Fruit fly (Drosophila melanogaster) whole organism: Measurements from ENCODE around the gene GAA1.

Experiments used
- CG8478 ChIP-seq: fragments of >200 bp; optimal IDR thresholded peaks from 2 replicates; lab custom pipeline; 2018; ENCODE audit warnings: inconsistent platforms
- Dll ChIP-seq: fragments of >200 bp; optimal IDR thresholded peaks from 2 replicates; lab custom pipeline; 2017
- EcR ChIP-seq, 2 experiments: fragments of >200 bp; optimal IDR thresholded peaks; 2 replicates each; lab custom pipeline; 2017; ENCODE audit warnings: missing biosample characterization in 2 of 2, missing genetic modification characterization in 2 of 2, missing genetic modification reagents in 2 of 2
- pan ChIP-seq: fragments of >200 bp; optimal IDR thresholded peaks from 2 replicates; lab custom pipeline; 2017
- psq ChIP-seq: fragments of >200 bp; optimal IDR thresholded peaks from 2 replicates; lab custom pipeline; 2017
- usp ChIP-seq: fragments of >200 bp; optimal IDR thresholded peaks from 2 replicates; lab custom pipeline; 2017; ENCODE audit warnings: missing biosample characterization, missing genetic modification characterization, mixed read lengths

GAA1 gene

dm6 chrX:5894529-5895487 lies 21.7 kb upstream of the GAA1 start:
- no peak for TF ChIP-seq psq
- no peak for TF ChIP-seq pan (lab: Kevin White, UChicago)
- TF ChIP-seq Dll (lab: Kevin White, UChicago), result no peak
- no peak for TF ChIP-seq usp (GFP tag; lab: Kevin White, UChicago)
- no peak for TF ChIP-seq CG8478 (lab: Kevin White, UChicago)
- TF ChIP-seq EcR (GFP tag; optimal IDR thresholded peaks at IDR 0.05; lab: Kevin White, UChicago), result no peak

DNA sequence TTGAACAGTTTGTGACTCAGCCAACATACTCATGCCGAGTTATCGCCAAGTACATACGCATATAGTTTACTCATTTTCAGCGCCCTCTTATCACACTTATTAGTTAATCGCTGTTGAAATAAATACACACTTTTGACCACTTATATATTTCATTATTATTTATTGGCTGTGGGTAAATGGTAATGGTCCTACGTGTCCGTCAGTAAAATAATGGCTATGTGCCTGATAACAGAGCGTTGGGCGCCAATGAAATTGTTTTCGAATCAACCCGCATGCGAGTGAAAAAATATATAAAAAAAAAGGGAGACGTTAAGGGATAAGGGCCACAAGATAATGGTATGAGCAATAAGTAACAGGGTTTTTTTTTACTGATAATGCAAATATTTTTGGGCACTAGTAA lies 20.0 kb upstream of the GAA1 start:
- TF ChIP-seq CG8478 (lab: Kevin White, UChicago) (no peak), usp (GFP tag; lab: Kevin White, UChicago) (no peak), psq (no peak), EcR (GFP tag; optimal IDR thresholded peaks at IDR 0.05; lab: Kevin White, UChicago) (no peak), pan (lab: Kevin White, UChicago) (no peak), Dll (lab: Kevin White, UChicago) (no peak)

- TF ChIP-seq psq (no peak), Dll (lab: Kevin White, UChicago) (no peak), pan (lab: Kevin White, UChicago) (no peak)
Measured at dm6 chrX:5892512-5892911, 19.4 kb upstream of the GAA1 start.

DNA sequence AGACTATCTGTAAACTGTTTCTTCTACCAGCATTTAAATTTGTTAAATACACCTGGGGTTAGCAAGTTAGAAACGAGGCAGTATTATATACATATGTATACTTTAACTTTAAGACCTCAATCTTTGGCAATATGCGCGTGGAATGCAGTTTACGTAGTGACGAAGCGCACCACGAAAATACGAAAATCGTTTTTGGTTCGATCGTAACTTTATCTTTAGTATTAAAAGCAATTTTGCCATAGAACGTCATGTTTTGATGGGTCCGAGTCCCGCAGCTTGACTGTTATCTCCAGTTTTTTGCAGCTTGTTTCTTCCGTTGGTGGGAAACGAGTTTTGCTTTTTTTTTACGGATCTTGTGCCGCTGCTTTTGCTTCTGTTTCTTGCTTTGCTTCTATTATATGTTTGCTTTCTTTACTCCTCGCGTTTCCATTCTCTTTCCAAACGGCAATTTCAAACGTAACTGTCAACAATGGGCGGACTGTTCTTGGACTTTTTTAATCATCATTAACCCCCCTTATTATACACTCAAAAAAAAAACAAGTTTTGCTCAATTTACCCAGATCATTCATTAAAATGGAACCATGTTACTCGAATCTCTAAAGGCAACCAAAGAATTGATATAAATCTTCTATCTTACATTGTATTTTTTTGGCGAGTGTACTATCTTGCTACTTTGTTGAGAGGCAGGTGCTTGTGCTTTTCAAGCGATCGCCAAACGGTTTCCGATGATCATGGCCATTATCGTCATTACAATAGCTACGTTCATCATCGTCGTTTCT lies 18.7 kb upstream of the GAA1 start:
- TF ChIP-seq psq (no peak), CG8478 (lab: Kevin White, UChicago) (no peak), Dll (lab: Kevin White, UChicago) (no peak), pan (lab: Kevin White, UChicago) (no peak), usp (GFP tag; lab: Kevin White, UChicago) (no peak), EcR (GFP tag; optimal IDR thresholded peaks at IDR 0.05; lab: Kevin White, UChicago) (no peak)

DNA sequence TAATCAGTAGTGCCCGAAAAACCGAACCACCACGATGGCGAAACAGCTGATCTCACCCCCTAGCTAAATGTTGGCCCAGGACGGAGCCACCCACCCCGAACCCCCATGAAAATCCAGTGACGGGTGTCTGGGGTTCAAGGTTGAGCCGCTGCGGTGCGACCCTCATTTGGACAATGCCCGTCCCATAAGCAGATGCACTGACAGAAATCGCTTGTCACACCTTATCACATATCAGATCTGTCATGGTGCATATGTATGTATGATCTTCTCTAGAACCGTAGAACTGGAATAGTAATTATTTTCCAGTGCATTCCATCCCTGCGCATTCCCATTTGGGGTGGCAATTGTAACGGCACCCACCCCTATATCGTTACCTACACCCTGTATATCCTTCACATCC lies 15.8 kb upstream of the GAA1 start:
- TF ChIP-seq EcR (GFP tag; optimal IDR thresholded peaks at IDR 0.05; lab: Kevin White, UChicago) (no peak), CG8478 (lab: Kevin White, UChicago) (no peak), usp (GFP tag; lab: Kevin White, UChicago) (no peak), psq (no peak), pan (lab: Kevin White, UChicago) (no peak), Dll (lab: Kevin White, UChicago) (no peak)

DNA sequence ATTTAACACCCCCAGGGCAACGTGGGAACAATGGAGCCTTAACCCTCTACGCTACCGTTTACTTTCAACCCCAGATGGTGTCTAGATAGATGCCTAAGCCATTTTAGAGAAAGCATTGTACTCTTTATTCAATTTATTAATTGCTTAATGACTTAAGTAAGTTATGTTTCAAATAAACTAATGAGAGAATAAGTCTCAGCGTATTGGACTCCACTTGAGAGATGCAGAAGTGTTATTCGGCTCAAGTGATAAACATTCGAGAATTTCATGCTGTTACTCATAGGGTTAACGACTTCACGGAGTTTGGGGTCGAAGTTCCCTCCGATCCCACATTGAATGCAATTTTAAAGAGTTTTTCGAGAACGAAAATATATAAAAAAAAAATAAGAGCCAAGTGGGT lies 15.1 kb upstream of the GAA1 start:
- no peak for TF ChIP-seq CG8478 (lab: Kevin White, UChicago)
- no peak for TF ChIP-seq pan (lab: Kevin White, UChicago)
- TF ChIP-seq Dll (lab: Kevin White, UChicago), result no peak
- no peak for TF ChIP-seq usp (GFP tag; lab: Kevin White, UChicago)
- TF ChIP-seq psq, result no peak
- TF ChIP-seq EcR (GFP tag; optimal IDR thresholded peaks at IDR 0.05; lab: Kevin White, UChicago), result no peak

DNA sequence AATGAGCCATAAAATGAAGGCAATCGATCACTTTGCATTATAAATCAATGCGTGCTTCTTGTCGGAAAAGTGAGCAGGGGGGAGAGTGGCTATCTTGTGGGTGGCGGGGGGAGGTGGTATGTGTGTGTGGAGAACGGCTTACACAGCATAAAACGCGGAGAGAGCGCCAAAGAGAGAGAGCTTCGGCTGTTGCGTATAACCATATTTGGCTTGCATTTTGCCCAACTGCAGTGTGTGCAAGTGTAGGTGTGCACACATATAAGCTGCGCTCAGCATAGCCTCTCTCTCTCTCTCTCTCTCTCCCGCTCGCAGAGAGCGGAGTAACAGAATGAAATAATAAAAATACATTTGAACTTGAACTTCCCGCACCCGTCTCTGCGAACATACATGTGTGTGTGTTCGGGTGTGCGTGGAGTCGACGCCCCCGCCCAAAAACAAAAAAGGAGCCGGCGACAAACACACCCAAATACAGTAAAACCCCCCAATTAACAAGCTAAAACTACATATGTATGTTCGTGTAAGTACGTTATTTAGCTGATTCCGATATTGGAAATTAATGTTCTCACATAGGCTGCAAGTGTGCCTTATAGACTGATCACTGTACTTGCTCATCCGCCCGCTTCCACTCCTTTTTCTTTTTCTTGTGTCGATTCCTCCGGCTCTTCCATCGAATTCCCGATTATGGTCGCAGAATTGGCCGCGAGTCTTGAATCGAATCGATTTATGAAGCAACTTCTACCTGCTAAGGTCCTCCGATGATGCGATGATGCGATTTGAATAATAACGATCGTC lies 13.8 kb upstream of the GAA1 start:
- no peak for TF ChIP-seq usp (GFP tag; lab: Kevin White, UChicago)
- TF ChIP-seq EcR (GFP tag; optimal IDR thresholded peaks at IDR 0.05; lab: Kevin White, UChicago), result peak; percentile 51 to 83

DNA sequence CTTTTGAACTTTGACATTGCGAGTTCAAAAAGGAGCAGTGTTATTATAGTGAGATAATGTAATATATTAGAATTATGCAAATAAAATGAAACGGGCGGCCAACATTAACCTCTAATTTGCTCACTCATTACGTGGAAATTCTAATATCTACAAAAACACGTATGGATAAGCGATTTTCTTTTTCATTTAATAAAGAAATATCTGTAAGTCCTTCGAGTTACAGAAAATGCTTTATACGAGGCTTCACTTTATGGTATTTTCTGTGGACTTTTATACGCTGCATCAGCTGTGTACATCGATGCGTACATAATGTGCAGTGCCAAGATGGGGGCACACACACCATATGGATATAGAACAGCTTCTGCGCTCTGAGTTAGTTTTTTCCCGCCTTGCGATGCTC lies 12.8 kb upstream of the GAA1 start:
- TF ChIP-seq Dll (lab: Kevin White, UChicago) (no peak), CG8478 (lab: Kevin White, UChicago) (no peak), psq (no peak), usp (GFP tag; lab: Kevin White, UChicago) (no peak), pan (lab: Kevin White, UChicago) (no peak), EcR (GFP tag; optimal IDR thresholded peaks at IDR 0.05; lab: Kevin White, UChicago) (no peak)

dm6 chrX:5885521-5885920 lies 12.4 kb upstream of the GAA1 start:
- no peak for TF ChIP-seq CG8478 (lab: Kevin White, UChicago)
- TF ChIP-seq psq, result no peak
- TF ChIP-seq usp (GFP tag; lab: Kevin White, UChicago), result no peak
- TF ChIP-seq EcR (GFP tag; optimal IDR thresholded peaks at IDR 0.05; lab: Kevin White, UChicago), result no peak
- TF ChIP-seq Dll (lab: Kevin White, UChicago), result no peak
- no peak for TF ChIP-seq pan (lab: Kevin White, UChicago)

DNA sequence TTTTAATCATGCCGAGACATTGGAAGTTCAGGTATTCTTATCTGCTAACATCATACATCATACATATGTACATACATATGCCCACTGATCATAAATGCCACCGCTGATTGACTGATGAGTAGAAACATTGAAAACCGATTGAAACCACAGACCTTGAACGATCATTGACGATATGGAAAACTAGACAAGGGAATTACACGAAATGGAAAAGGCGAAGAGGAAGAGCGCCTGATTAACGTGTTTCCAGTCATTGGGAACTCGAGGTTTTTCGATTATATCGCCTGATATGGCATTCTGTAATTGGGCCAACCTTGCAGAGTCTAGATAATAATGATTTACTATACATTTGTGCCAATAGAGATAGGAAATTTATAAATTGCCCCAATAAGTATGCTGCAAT lies 11.7 kb upstream of the GAA1 start:
- TF ChIP-seq usp (GFP tag; lab: Kevin White, UChicago) (no peak), CG8478 (lab: Kevin White, UChicago) (no peak), pan (lab: Kevin White, UChicago) (no peak), Dll (lab: Kevin White, UChicago) (no peak), EcR (GFP tag; optimal IDR thresholded peaks at IDR 0.05; lab: Kevin White, UChicago) (no peak), psq (no peak)

- TF ChIP-seq EcR (GFP tag; optimal IDR thresholded peaks at IDR 0.05; lab: Kevin White, UChicago) (no peak), Dll (lab: Kevin White, UChicago) (no peak), CG8478 (lab: Kevin White, UChicago) (no peak), pan (lab: Kevin White, UChicago) (no peak), psq (no peak), usp (GFP tag; lab: Kevin White, UChicago) (no peak)
Measured at dm6 chrX:5884294-5884693, 11.1 kb upstream of the GAA1 start.
